Fruit fly (Drosophila melanogaster) whole organism, wandering third instar larva: Measurements from ENCODE around the gene tutl.

Source experiments
- Abd-B ChIP-seq: fragments of >200 bp; optimal IDR thresholded peaks from 2 replicates; lab custom pipeline; 2017; ENCODE audit warnings: missing biosample characterization, missing genetic modification characterization
- CG32264 ChIP-seq: fragments of 200-800 bp; sonication (Bioruptor generic); optimal IDR thresholded peaks from 2 replicates; lab custom pipeline; 2016; ENCODE audit warnings: missing biosample characterization, missing genetic modification characterization
- CG9705 ChIP-seq: fragments of 200-800 bp; sonication (Bioruptor generic); optimal IDR thresholded peaks from 2 replicates; lab custom pipeline; 2018; ENCODE audit warnings: missing biosample characterization, mild to moderate bottlenecking, missing genetic modification characterization
- CrebA ChIP-seq: fragments of 200-800 bp; sonication (Bioruptor generic); optimal IDR thresholded peaks from 2 replicates; lab custom pipeline; 2016; ENCODE audit warnings: missing biosample characterization, mild to moderate bottlenecking, missing genetic modification characterization, borderline replicate concordance
- Dfd ChIP-seq: fragments of >200 bp; optimal IDR thresholded peaks from 2 replicates; lab custom pipeline; 2017; ENCODE audit warnings: missing biosample characterization, missing genetic modification characterization
- Dif ChIP-seq: fragments of 200-275, 200-300 bp; sonication (Bioruptor generic); optimal IDR thresholded peaks from 2 replicates; lab custom pipeline; 2018; ENCODE audit warnings: missing biosample characterization, missing genetic modification characterization; ENCODE audit not compliant: partially characterized antibody
- GATAd ChIP-seq: sonication (Bioruptor generic); optimal IDR thresholded peaks from 2 replicates; lab custom pipeline; 2016; ENCODE audit warnings: missing biosample characterization, missing genetic modification characterization
- Hnf4 ChIP-seq: fragments of 200-800 bp; sonication (Bioruptor generic); optimal IDR thresholded peaks from 2 replicates; lab custom pipeline; 2016; ENCODE audit warnings: missing biosample characterization, mild to moderate bottlenecking, missing genetic modification characterization
- Hr78 ChIP-seq: fragments of >200 bp; optimal IDR thresholded peaks from 2 replicates; lab custom pipeline; 2017; ENCODE audit warnings: missing biosample characterization, missing genetic modification characterization
- Hr83 ChIP-seq: fragments of 200-300 bp; sonication (Bioruptor generic); optimal IDR thresholded peaks from 2 replicates; lab custom pipeline; 2016; ENCODE audit warnings: missing biosample characterization, mild to moderate bottlenecking, missing genetic modification characterization, moderate library complexity; ENCODE audit not compliant: poor library complexity, severe bottlenecking
- Jra ChIP-seq: sonication (Bioruptor generic); optimal IDR thresholded peaks from 2 replicates; lab custom pipeline; 2016; ENCODE audit warnings: missing biosample characterization, missing genetic modification characterization
- Mio ChIP-seq: sonication (Bioruptor generic); optimal IDR thresholded peaks from 2 replicates; lab custom pipeline; 2016; ENCODE audit warnings: missing biosample characterization, missing genetic modification characterization
- Myc ChIP-seq: fragments of >200 bp; optimal IDR thresholded peaks from 2 replicates; lab custom pipeline; 2017
- N ChIP-seq: fragments of >200 bp; optimal IDR thresholded peaks from 2 replicates; lab custom pipeline; 2018; ENCODE audit warnings: missing biosample characterization, missing external identifiers, missing genetic modification characterization
- OdsH ChIP-seq: fragments of 200-800 bp; sonication (Bioruptor generic); optimal IDR thresholded peaks from 2 replicates; lab custom pipeline; 2016; ENCODE audit warnings: missing biosample characterization, mild to moderate bottlenecking, missing genetic modification characterization
- Rel ChIP-seq, 2 experiments: fragments of 200-800 bp; sonication (Bioruptor generic) in 1 of 2; optimal IDR thresholded peaks; 2 replicates in 1 of 2; 3 replicates in 1 of 2; lab custom pipeline; 2016 to 2019; ENCODE audit warnings: mild to moderate bottlenecking in 2 of 2, missing biosample characterization in 2 of 2, missing genetic modification characterization in 2 of 2, moderate library complexity in 1 of 2
- Sp1 ChIP-seq: fragments of 200-800 bp; sonication (Bioruptor generic); optimal IDR thresholded peaks from 3 replicates; lab custom pipeline; 2019; ENCODE audit warnings: missing biosample characterization, mild to moderate bottlenecking, missing genetic modification characterization, moderate library complexity
- Vsx2 ChIP-seq: fragments of 200-300, 225-300 bp; sonication (Bioruptor generic); optimal IDR thresholded peaks from 2 replicates; lab custom pipeline; 2018; ENCODE audit warnings: missing biosample characterization, missing genetic modification characterization; ENCODE audit not compliant: partially characterized antibody
- br ChIP-seq: fragments of 200-800 bp; sonication (Bioruptor generic); optimal IDR thresholded peaks from 2 replicates; lab custom pipeline; 2016; ENCODE audit warnings: missing biosample characterization, missing genetic modification characterization
- brk ChIP-seq: fragments of 200-800 bp; sonication (Bioruptor generic); optimal IDR thresholded peaks from 2 replicates; lab custom pipeline; 2016; ENCODE audit warnings: missing biosample characterization, mild to moderate bottlenecking, missing genetic modification characterization
- dl ChIP-seq, 2 experiments: fragments of 175-275, 200-275 bp in 1 of 2; fragments of 200-275 bp in 1 of 2; sonication (Bioruptor generic); optimal IDR thresholded peaks; lab custom pipeline; 2018; ENCODE audit warnings: mild to moderate bottlenecking in 2 of 2, missing biosample characterization in 2 of 2, missing genetic modification characterization in 2 of 2, moderate library complexity in 2 of 2; ENCODE audit not compliant: partially characterized antibody in 2 of 2, insufficient read depth in 1 of 2
- dmrt93B ChIP-seq: fragments of 200-800 bp; sonication (Bioruptor generic); optimal IDR thresholded peaks from 2 replicates; lab custom pipeline; 2018; ENCODE audit warnings: missing biosample characterization, mild to moderate bottlenecking, missing genetic modification characterization
- dsf ChIP-seq: sonication (Bioruptor generic); optimal IDR thresholded peaks from 2 replicates; lab custom pipeline; 2016; ENCODE audit warnings: missing biosample characterization, missing genetic modification characterization, borderline replicate concordance
- ey ChIP-seq: fragments of 200-800 bp; sonication (Bioruptor generic); optimal IDR thresholded peaks from 2 replicates; lab custom pipeline; 2016; ENCODE audit warnings: missing biosample characterization, missing genetic modification characterization
- foxo ChIP-seq, 2 experiments: fragments of 200-800 bp; sonication (Bioruptor generic); optimal IDR thresholded peaks; 2 replicates in 1 of 2; 3 replicates in 1 of 2; lab custom pipeline; 2016 to 2017; ENCODE audit warnings: missing biosample characterization in 2 of 2, missing genetic modification characterization in 2 of 2
- fru ChIP-seq: fragments of 200-800 bp; sonication (Bioruptor generic); optimal IDR thresholded peaks from 3 replicates; lab custom pipeline; 2016; ENCODE audit warnings: missing biosample characterization, mild to moderate bottlenecking, missing genetic modification characterization
- jim ChIP-seq: fragments of 175-275, 200-325 bp; sonication (Bioruptor generic); optimal IDR thresholded peaks from 2 replicates; lab custom pipeline; 2016; ENCODE audit warnings: missing biosample characterization, mild to moderate bottlenecking, missing genetic modification characterization
- lola ChIP-seq: fragments of >200 bp; optimal IDR thresholded peaks from 2 replicates; lab custom pipeline; 2017; ENCODE audit warnings: missing biosample characterization, missing genetic modification characterization
- pan ChIP-seq: fragments of >200 bp; optimal IDR thresholded peaks from 2 replicates; lab custom pipeline; 2017
- psq ChIP-seq: fragments of 200-800 bp; sonication (Bioruptor generic); optimal IDR thresholded peaks from 3 replicates; lab custom pipeline; 2017; ENCODE audit warnings: missing biosample characterization, mild to moderate bottlenecking, missing genetic modification characterization, moderate library complexity
- rgr ChIP-seq: fragments of 200-800 bp; sonication (Bioruptor generic); optimal IDR thresholded peaks from 3 replicates; lab custom pipeline; 2016; ENCODE audit warnings: missing biosample characterization, mild to moderate bottlenecking, missing genetic modification characterization
- sage ChIP-seq: fragments of 200-800 bp; sonication (Bioruptor generic); optimal IDR thresholded peaks from 2 replicates; lab custom pipeline; 2016; ENCODE audit warnings: missing biosample characterization, mild to moderate bottlenecking, missing genetic modification characterization
- sv ChIP-seq: fragments of 200-800 bp; sonication (Bioruptor generic); optimal IDR thresholded peaks from 3 replicates; lab custom pipeline; 2016; ENCODE audit warnings: missing biosample characterization, missing genetic modification characterization
- tai ChIP-seq: sonication (Bioruptor generic); optimal IDR thresholded peaks from 2 replicates; lab custom pipeline; 2016; ENCODE audit warnings: missing biosample characterization, missing genetic modification characterization
- usp ChIP-seq: fragments of >200 bp; optimal IDR thresholded peaks from 2 replicates; lab custom pipeline; 2017; ENCODE audit warnings: missing biosample characterization, missing genetic modification characterization
- woc ChIP-seq: sonication (Bioruptor generic); optimal IDR thresholded peaks from 2 replicates; lab custom pipeline; 2016; ENCODE audit warnings: missing biosample characterization, mild to moderate bottlenecking, missing genetic modification characterization

tutl gene

dm6 chr2L:4368553-4369268, 85.8 kb downstream of the tutl start:
- TF ChIP-seq psq (GFP tag; lab: Kevin White, UChicago) = no peak
- TF ChIP-seq fru (GFP tag; lab: Kevin White, UChicago) = no peak
- no peak for TF ChIP-seq CG9705 (GFP tag; lab: Kevin White, UChicago)
- no peak for TF ChIP-seq N (GFP tag; lab: Kevin White, UChicago)
- TF ChIP-seq pan = no peak
- no peak for TF ChIP-seq Rel (GFP tag; optimal IDR thresholded peaks at IDR 0.05; lab: Kevin White, UChicago)
- TF ChIP-seq Rel (tag; optimal IDR thresholded peaks at IDR 0.05; lab: Kevin White, UChicago) = no peak
- no peak for TF ChIP-seq GATAd (GFP tag; lab: Kevin White, UChicago)
- TF ChIP-seq ey (GFP tag; lab: Kevin White, UChicago) = no peak
- no peak for TF ChIP-seq sage
- no peak for TF ChIP-seq OdsH (GFP tag; lab: Kevin White, UChicago)
- no peak for TF ChIP-seq Jra (GFP tag; lab: Kevin White, UChicago)
- TF ChIP-seq jim (GFP tag; lab: Kevin White, UChicago) = no peak
- TF ChIP-seq Dif (GFP tag; lab: Kevin White, UChicago) = no peak
- TF ChIP-seq dsf (GFP tag; lab: Kevin White, UChicago) = no peak
- TF ChIP-seq rgr (GFP tag; lab: Kevin White, UChicago) = no peak
- TF ChIP-seq Hr83 = no peak
- no peak for TF ChIP-seq dl (GFP tag; optimal IDR thresholded peaks at IDR 0.05; lab: Kevin White, UChicago; ENCODE audit: insufficient read depth in 1 of 2, partially characterized antibody in 2 of 2)

- TF ChIP-seq N (GFP tag; lab: Kevin White, UChicago) (no peak), rgr (GFP tag; lab: Kevin White, UChicago) (no peak), Jra (GFP tag; lab: Kevin White, UChicago) (no peak), tai (GFP tag; lab: Kevin White, UChicago) (no peak), Vsx2 (GFP tag; lab: Kevin White, UChicago) (no peak), woc (no peak), GATAd (GFP tag; lab: Kevin White, UChicago) (no peak), dsf (GFP tag; lab: Kevin White, UChicago) (no peak), Dfd (GFP tag; lab: Kevin White, UChicago) (no peak), Sp1 (GFP tag; lab: Kevin White, UChicago) (no peak), Mio (GFP tag; lab: Kevin White, UChicago) (no peak), psq (GFP tag; lab: Kevin White, UChicago) (no peak)
These were observed 87.1 kb downstream of the tutl start for dm6 chr2L:4370007-4370521.

DNA sequence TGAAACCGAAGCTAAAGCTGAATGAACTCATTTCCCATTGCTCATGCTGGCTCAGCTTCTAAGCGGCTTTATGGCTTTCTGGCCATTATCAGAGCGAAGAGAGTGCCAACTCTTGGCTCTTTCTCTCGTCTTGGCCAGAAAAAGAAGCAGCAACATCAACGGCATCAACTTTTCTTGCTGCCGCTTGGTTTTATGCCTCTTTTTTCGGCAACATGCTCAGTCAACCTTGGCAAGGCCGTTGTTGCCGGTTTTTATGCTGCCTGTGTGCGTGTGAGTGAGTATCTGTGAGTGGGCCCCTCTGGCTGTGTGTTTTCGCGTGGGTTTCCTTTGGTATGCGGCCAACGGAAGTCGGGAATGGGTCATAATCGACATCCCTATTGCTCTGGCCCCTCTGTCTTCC, 87.6 kb downstream of the tutl start:
- TF ChIP-seq dl (GFP tag; optimal IDR thresholded peaks at IDR 0.05; lab: Kevin White, UChicago; ENCODE audit: insufficient read depth in 1 of 2, partially characterized antibody in 2 of 2) (peak in 1 of 2 experiments; percentile 7), dmrt93B (no peak), Sp1 (GFP tag; lab: Kevin White, UChicago) (no peak)

dm6 chr2L:4371516-4372136, 88.7 kb downstream of the tutl start:
- TF ChIP-seq CrebA (no peak), rgr (GFP tag; lab: Kevin White, UChicago) (peak; percentile 67), br (GFP tag; lab: Kevin White, UChicago) (peak; percentile 57), brk (GFP tag; lab: Kevin White, UChicago) (no peak), usp (GFP tag; lab: Kevin White, UChicago) (no peak), psq (GFP tag; lab: Kevin White, UChicago) (peak; percentile 68), Sp1 (GFP tag; lab: Kevin White, UChicago) (peak; percentile 76), Hr78 (no peak), CG32264 (no peak), Abd-B (GFP tag; lab: Kevin White, UChicago) (no peak), Myc (no peak), Hnf4 (peak; percentile 17), foxo (GFP tag; optimal IDR thresholded peaks at IDR 0.05; lab: Kevin White, UChicago) (peak in 1 of 2 experiments; percentile 72), N (GFP tag; lab: Kevin White, UChicago) (peak; percentile 50), jim (GFP tag; lab: Kevin White, UChicago) (no peak), dmrt93B (peak; percentile 27), woc (peak; percentile 74), OdsH (GFP tag; lab: Kevin White, UChicago) (peak; percentile 67), Vsx2 (GFP tag; lab: Kevin White, UChicago) (peak; percentile 65), lola (no peak), Dif (GFP tag; lab: Kevin White, UChicago) (peak; percentile 58), sage (peak; percentile 30), Mio (GFP tag; lab: Kevin White, UChicago) (no peak), fru (GFP tag; lab: Kevin White, UChicago) (peak; percentile 52), Hr83 (peak; percentile 68), Jra (GFP tag; lab: Kevin White, UChicago) (peak; percentile 41), CG9705 (GFP tag; lab: Kevin White, UChicago) (peak; percentile 37), sv (GFP tag; lab: Kevin White, UChicago) (no peak), Dfd (GFP tag; lab: Kevin White, UChicago) (no peak), dl (GFP tag; optimal IDR thresholded peaks at IDR 0.05; lab: Kevin White, UChicago; ENCODE audit: insufficient read depth in 1 of 2, partially characterized antibody in 2 of 2) (peak in 1 of 2 experiments; percentile 24), dsf (GFP tag; lab: Kevin White, UChicago) (no peak), tai (GFP tag; lab: Kevin White, UChicago) (no peak)
